Fruit fly (Drosophila melanogaster) whole organism, prepupa: ENCODE results near the gene Itgbn.

Experiments
- CG10631 ChIP-seq: fragments of 200-800 bp; sonication (Bioruptor generic); optimal IDR thresholded peaks from 2 replicates; lab custom pipeline; 2016; ENCODE audit warnings: missing biosample characterization, missing genetic modification characterization
- CG10669 ChIP-seq: fragments of 200-800 bp; sonication (Bioruptor generic); optimal IDR thresholded peaks from 3 replicates; lab custom pipeline; 2018; ENCODE audit warnings: missing biosample characterization, mild to moderate bottlenecking, missing genetic modification characterization, moderate library complexity
- CG11294 ChIP-seq: fragments of 200-800 bp; sonication (Bioruptor generic); IDR thresholded peaks from 2 replicates; pipeline ENCODE4 v1.3.6; 2022; ENCODE audit warnings: missing biosample characterization, missing genetic modification characterization
- CG11762 ChIP-seq: fragments of 200-800 bp; sonication (Bioruptor generic); optimal IDR thresholded peaks from 3 replicates; lab custom pipeline; 2016; ENCODE audit warnings: missing biosample characterization, missing genetic modification characterization; ENCODE audit not compliant: insufficient read depth
- CG11902 ChIP-seq: fragments of 200-800 bp; sonication (Bioruptor generic); optimal IDR thresholded peaks from 3 replicates; lab custom pipeline; 2016; ENCODE audit warnings: missing biosample characterization, missing genetic modification characterization
- CG15336 ChIP-seq: fragments of 200-800 bp; sonication (Bioruptor generic); IDR thresholded peaks from 2 replicates; pipeline ENCODE4 v1.3.6; 2022; ENCODE audit warnings: missing biosample characterization, missing genetic modification characterization
- CG3032 ChIP-seq: fragments of 200-800 bp; optimal IDR thresholded peaks from 2 replicates; lab custom pipeline; 2019; ENCODE audit warnings: missing biosample characterization, mild to moderate bottlenecking, missing genetic modification characterization, moderate library complexity
- CG31627 ChIP-seq: fragments of 200-800 bp; sonication (Bioruptor generic); optimal IDR thresholded peaks from 3 replicates; lab custom pipeline; 2016; ENCODE audit warnings: missing biosample characterization, missing genetic modification characterization
- CG34406 ChIP-seq: fragments of 200-800 bp; sonication (Bioruptor generic); optimal IDR thresholded peaks from 3 replicates; lab custom pipeline; 2016; ENCODE audit warnings: missing biosample characterization, missing genetic modification characterization
- CG3919 ChIP-seq: fragments of 200-800 bp; sonication (Bioruptor generic); optimal IDR thresholded peaks from 3 replicates; lab custom pipeline; 2016; ENCODE audit warnings: missing biosample characterization, missing genetic modification characterization
- CG6163 ChIP-seq: fragments of 200-800 bp; sonication (Bioruptor generic); IDR thresholded peaks from 3 replicates; pipeline ENCODE4 v1.3.6; 2022; ENCODE audit warnings: missing biosample characterization, missing genetic modification characterization
- CG6792 ChIP-seq: fragments of 200-800 bp; sonication (Bioruptor generic); optimal IDR thresholded peaks from 3 replicates; lab custom pipeline; 2016; ENCODE audit warnings: missing biosample characterization, missing genetic modification characterization
- CG6808 ChIP-seq: fragments of 200-800 bp; sonication (Bioruptor generic); optimal IDR thresholded peaks from 3 replicates; lab custom pipeline; 2017; ENCODE audit warnings: missing biosample characterization, missing genetic modification characterization, mild to moderate bottlenecking, moderate library complexity, missing genetic modification reagents
- CG6854 ChIP-seq: fragments of 200-800 bp; sonication (Bioruptor generic); optimal IDR thresholded peaks from 2 replicates; lab custom pipeline; 2017; ENCODE audit warnings: missing biosample characterization, mild to moderate bottlenecking, missing genetic modification characterization
- CG7368 ChIP-seq: fragments of 200-800 bp; sonication (Bioruptor generic); optimal IDR thresholded peaks from 3 replicates; lab custom pipeline; 2016; ENCODE audit warnings: missing biosample characterization, missing genetic modification characterization
- CG8319 ChIP-seq: fragments of 200-800 bp; sonication (Bioruptor generic); optimal IDR thresholded peaks from 3 replicates; lab custom pipeline; 2016; ENCODE audit warnings: missing biosample characterization, missing genetic modification characterization
- CG8632 ChIP-seq: fragments of 200-800 bp; sonication (Bioruptor generic); optimal IDR thresholded peaks from 3 replicates; lab custom pipeline; 2016; ENCODE audit warnings: missing biosample characterization, missing genetic modification characterization
- CG9139 ChIP-seq: fragments of 200-800 bp; sonication (Bioruptor generic); optimal IDR thresholded peaks from 3 replicates; lab custom pipeline; 2017; ENCODE audit warnings: missing biosample characterization, mild to moderate bottlenecking, missing genetic modification characterization
- Eip75B ChIP-seq: fragments of 200-800 bp; sonication (Bioruptor generic); optimal IDR thresholded peaks from 3 replicates; lab custom pipeline; 2016; ENCODE audit warnings: missing biosample characterization, missing genetic modification characterization
- Eip93F ChIP-seq: fragments of 200-800 bp; sonication (Bioruptor generic); optimal IDR thresholded peaks from 2 replicates; lab custom pipeline; 2016; ENCODE audit warnings: missing biosample characterization, mild to moderate bottlenecking, missing genetic modification characterization
- Hr38 ChIP-seq: sonication (Bioruptor generic); optimal IDR thresholded peaks from 2 replicates; lab custom pipeline; 2016; ENCODE audit warnings: missing biosample characterization, missing genetic modification characterization
- Hr4 ChIP-seq: fragments of 200-800 bp; sonication (Bioruptor generic); optimal IDR thresholded peaks from 3 replicates; lab custom pipeline; 2016; ENCODE audit warnings: missing biosample characterization, missing genetic modification characterization
- Lpt ChIP-seq: fragments of 200-800 bp; sonication (Bioruptor generic); optimal IDR thresholded peaks from 3 replicates; lab custom pipeline; 2016; ENCODE audit warnings: missing biosample characterization, missing genetic modification characterization
- Met ChIP-seq: fragments of 200-800 bp; sonication (Bioruptor generic); optimal IDR thresholded peaks from 3 replicates; lab custom pipeline; 2016; ENCODE audit warnings: missing biosample characterization, missing genetic modification characterization
- OdsH ChIP-seq: fragments of 200-800 bp; sonication (Bioruptor generic); optimal IDR thresholded peaks from 3 replicates; lab custom pipeline; 2016; ENCODE audit warnings: missing biosample characterization, missing genetic modification characterization
- Smox ChIP-seq: fragments of 200-800 bp; sonication (Bioruptor generic); optimal IDR thresholded peaks from 3 replicates; lab custom pipeline; 2016; ENCODE audit warnings: missing biosample characterization, missing genetic modification characterization
- Sox102F ChIP-seq: fragments of 200-800 bp; sonication (Bioruptor generic); optimal IDR thresholded peaks from 2 replicates; lab custom pipeline; 2016; ENCODE audit warnings: missing biosample characterization, mild to moderate bottlenecking, missing genetic modification characterization
- Sox14 ChIP-seq: fragments of 200-800 bp; sonication (Bioruptor generic); optimal IDR thresholded peaks from 3 replicates; lab custom pipeline; 2016; ENCODE audit warnings: missing biosample characterization, missing genetic modification characterization
- acj6 ChIP-seq: fragments of 200-800 bp; sonication (Bioruptor generic); optimal IDR thresholded peaks from 3 replicates; lab custom pipeline; 2016; ENCODE audit warnings: missing biosample characterization, missing genetic modification characterization
- dac ChIP-seq: fragments of 200-800 bp; sonication (Bioruptor generic); optimal IDR thresholded peaks from 2 replicates; lab custom pipeline; 2017; ENCODE audit warnings: missing biosample characterization, mild to moderate bottlenecking, missing genetic modification characterization
- dsx ChIP-seq: fragments of 200-800 bp; optimal IDR thresholded peaks from 3 replicates; lab custom pipeline; 2019; ENCODE audit warnings: missing biosample characterization, mild to moderate bottlenecking, missing genetic modification characterization, moderate library complexity; ENCODE audit not compliant: poor library complexity, severe bottlenecking
- eg ChIP-seq: fragments of 200-800 bp; sonication (Bioruptor generic); IDR thresholded peaks from 3 replicates; pipeline ENCODE4 v1.3.6; 2022; ENCODE audit warnings: missing biosample characterization, missing genetic modification characterization
- esn ChIP-seq: fragments of 200-800 bp; sonication (Bioruptor generic); optimal IDR thresholded peaks from 2 replicates; lab custom pipeline; 2016; ENCODE audit warnings: missing biosample characterization, mild to moderate bottlenecking, missing genetic modification characterization, moderate library complexity
- fd59A ChIP-seq: fragments of 200-800 bp; sonication (Bioruptor generic); optimal IDR thresholded peaks from 2 replicates; lab custom pipeline; 2017; ENCODE audit warnings: missing biosample characterization, mild to moderate bottlenecking, missing genetic modification characterization, missing genetic modification reagents
- fd85E ChIP-seq: fragments of 200-800 bp; sonication (Bioruptor generic); optimal IDR thresholded peaks from 3 replicates; lab custom pipeline; 2016; ENCODE audit warnings: missing biosample characterization, missing genetic modification characterization
- fkh ChIP-seq: fragments of 200-800 bp; sonication (Bioruptor generic); optimal IDR thresholded peaks from 3 replicates; lab custom pipeline; 2017; ENCODE audit warnings: missing biosample characterization, mild to moderate bottlenecking, missing genetic modification characterization, moderate library complexity
- lz ChIP-seq: fragments of 200-800 bp; sonication (Bioruptor generic); optimal IDR thresholded peaks from 3 replicates; lab custom pipeline; 2016; ENCODE audit warnings: missing biosample characterization, missing genetic modification characterization
- net ChIP-seq: fragments of 200-800 bp; sonication (Bioruptor generic); optimal IDR thresholded peaks from 3 replicates; lab custom pipeline; 2016; ENCODE audit warnings: missing biosample characterization, missing genetic modification characterization
- pdm3 ChIP-seq: fragments of 200-800 bp; sonication (Bioruptor generic); optimal IDR thresholded peaks from 3 replicates; lab custom pipeline; 2016; ENCODE audit warnings: missing biosample characterization, missing genetic modification characterization
- salr ChIP-seq, 2 experiments: fragments of 200-800 bp; sonication (Bioruptor generic); optimal IDR thresholded peaks; 3 replicates each; lab custom pipeline; 2016 to 2018; ENCODE audit warnings: missing biosample characterization in 2 of 2, missing genetic modification characterization in 2 of 2, mild to moderate bottlenecking in 1 of 2
- spab ChIP-seq: fragments of 200-800 bp; sonication (Bioruptor generic); optimal IDR thresholded peaks from 2 replicates; lab custom pipeline; 2017; ENCODE audit warnings: missing biosample characterization, mild to moderate bottlenecking, missing genetic modification characterization, missing genetic modification reagents
- ss ChIP-seq, 2 experiments: fragments of 200-800 bp; sonication (Bioruptor generic); optimal IDR thresholded peaks; 2 replicates in 1 of 2; 3 replicates in 1 of 2; lab custom pipeline; 2017 to 2018; ENCODE audit warnings: mild to moderate bottlenecking in 2 of 2, missing biosample characterization in 2 of 2, missing genetic modification characterization in 2 of 2, moderate library complexity in 1 of 2
- svp ChIP-seq: fragments of 200-800 bp; sonication (Bioruptor generic); peaks from one replicate; lab custom pipeline; 2016; ENCODE audit warnings: missing biosample characterization, missing genetic modification characterization
- topi ChIP-seq: fragments of 200-800 bp; sonication (Bioruptor generic); optimal IDR thresholded peaks from 3 replicates; lab custom pipeline; 2016; ENCODE audit warnings: missing biosample characterization, missing genetic modification characterization
- vri ChIP-seq: fragments of 200-800 bp; sonication (Bioruptor generic); optimal IDR thresholded peaks from 3 replicates; lab custom pipeline; 2016; ENCODE audit warnings: missing biosample characterization, mild to moderate bottlenecking, missing genetic modification characterization

The Itgbn gene

DNA sequence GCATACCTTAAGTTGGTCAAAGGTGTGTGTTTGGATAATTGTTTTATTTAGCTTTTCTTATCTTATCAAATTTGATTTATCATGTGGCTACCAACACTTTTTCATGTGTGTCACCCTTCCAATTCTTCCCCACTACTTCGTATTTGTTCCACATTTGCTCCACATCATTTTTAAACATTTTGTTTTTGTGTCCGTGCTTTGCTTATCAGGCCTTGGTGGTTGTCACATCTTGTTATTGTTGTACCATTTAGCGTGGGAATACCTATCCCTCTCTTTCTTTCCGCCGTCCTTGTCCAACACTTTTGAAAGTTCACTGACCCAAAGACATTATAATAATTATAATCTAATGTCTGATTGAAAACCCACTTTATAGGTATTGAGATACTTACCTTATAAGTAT is 790 bp downstream of the Itgbn start:
- TF ChIP-seq fkh (GFP tag; lab: Kevin White, UChicago) (no peak), fd59A (no peak), eg (GFP tag; lab: Robert Waterston, UW) (no peak), esn (no peak), Sox14 (GFP tag; lab: Kevin White, UChicago) (no peak), vri (peak; percentile 40), Eip75B (GFP tag; lab: Kevin White, UChicago) (no peak), Eip93F (GFP tag; lab: Kevin White, UChicago) (no peak), CG7368 (no peak)

DNA sequence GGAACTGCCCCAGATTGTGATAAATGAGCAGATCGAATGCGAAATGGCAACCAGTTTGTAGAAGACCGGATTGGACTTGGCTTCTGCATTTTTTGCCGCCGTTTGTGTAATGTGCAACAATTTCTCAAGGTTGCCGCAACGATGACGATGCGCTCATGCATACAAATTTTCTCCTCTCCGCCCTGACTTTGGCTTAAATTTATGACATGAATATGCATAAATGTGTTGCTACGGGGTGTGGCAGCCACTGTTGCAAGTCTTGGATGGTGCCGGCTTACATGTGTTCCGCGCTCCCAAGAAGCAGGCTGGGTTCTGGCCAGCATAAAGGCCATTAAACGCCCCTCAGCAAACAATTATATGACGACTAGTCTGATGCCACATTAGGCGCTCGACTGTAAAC is 8.8 kb downstream of the Itgbn start:
- TF ChIP-seq salr (GFP tag; optimal IDR thresholded peaks at IDR 0.05; lab: Kevin White, UChicago), result peak in 1 of 2 experiments; percentile 53
- TF ChIP-seq Sox14 (GFP tag; lab: Kevin White, UChicago), result no peak
- TF ChIP-seq dsx (GFP tag; lab: Kevin White, UChicago), result peak; percentile 67
- TF ChIP-seq ss (GFP tag; optimal IDR thresholded peaks at IDR 0.05; lab: Kevin White, UChicago), result peak in 1 of 2 experiments; percentile 63

DNA sequence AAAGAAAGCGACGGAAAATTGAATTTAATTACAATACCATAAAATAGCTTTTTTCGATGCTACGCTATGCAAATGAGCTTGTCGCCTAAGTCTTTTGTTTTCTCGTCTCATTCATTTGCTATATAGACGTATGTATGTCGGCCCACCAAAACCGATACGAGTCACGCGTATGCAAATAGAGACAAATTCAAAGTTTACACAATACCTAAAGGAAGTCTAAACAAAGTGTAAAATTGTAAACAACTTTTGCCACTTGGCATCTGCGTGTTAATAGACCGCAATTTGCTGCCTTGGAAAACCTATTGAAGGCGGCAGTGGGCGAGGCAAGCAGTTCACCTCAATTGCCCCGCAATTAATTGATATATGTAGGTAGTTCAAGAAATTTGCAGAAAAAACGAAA is 9.8 kb downstream of the Itgbn start:
- no peak for TF ChIP-seq Hr4
- TF ChIP-seq pdm3 (GFP tag; lab: Kevin White, UChicago), result no peak
- TF ChIP-seq Met (GFP tag; lab: Kevin White, UChicago), result no peak
- peak; percentile 33 for TF ChIP-seq fkh (GFP tag; lab: Kevin White, UChicago)
- no peak for TF ChIP-seq CG11294 (GFP tag; lab: Robert Waterston, UW)
- no peak for TF ChIP-seq lz (GFP tag; lab: Kevin White, UChicago)
- TF ChIP-seq Sox102F (GFP tag; lab: Kevin White, UChicago), result no peak
- no peak for TF ChIP-seq eg (GFP tag; lab: Robert Waterston, UW)
- no peak for TF ChIP-seq CG10669 (GFP tag; lab: Kevin White, UChicago)

DNA sequence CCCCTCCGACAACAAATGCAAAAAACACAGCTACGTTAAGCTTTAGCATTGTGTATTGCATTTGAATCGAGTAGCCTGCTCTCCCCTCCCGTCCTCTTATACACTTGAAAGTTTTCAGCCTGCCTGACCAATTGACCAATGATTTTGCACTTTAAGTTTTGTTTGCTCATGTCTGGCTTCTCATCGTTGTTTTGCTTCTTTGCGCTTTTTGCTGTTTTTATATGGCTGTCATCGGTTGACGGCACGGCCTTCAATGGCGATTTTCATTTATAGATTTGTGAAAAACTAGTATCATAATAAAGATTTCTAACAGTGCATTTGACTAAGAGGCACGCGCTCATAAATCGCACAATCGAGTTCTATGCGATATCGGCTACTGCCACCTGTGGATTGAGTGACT is 13.1 kb downstream of the Itgbn start:
- no peak for TF ChIP-seq OdsH
- TF ChIP-seq CG6792 (GFP tag; lab: Kevin White, UChicago), result no peak
- no peak for TF ChIP-seq fd85E (GFP tag; lab: Kevin White, UChicago)
- TF ChIP-seq pdm3 (GFP tag; lab: Kevin White, UChicago), result peak; percentile 16
- no peak for TF ChIP-seq acj6
- TF ChIP-seq CG6854 (GFP tag; lab: Kevin White, UChicago), result no peak
- TF ChIP-seq salr (GFP tag; optimal IDR thresholded peaks at IDR 0.05; lab: Kevin White, UChicago), result no peak
- TF ChIP-seq topi (GFP tag; lab: Kevin White, UChicago), result no peak
- TF ChIP-seq Lpt, result peak; percentile 19
- no peak for TF ChIP-seq CG31627 (GFP tag; lab: Kevin White, UChicago)
- no peak for TF ChIP-seq CG3032 (tag; lab: Kevin White, UChicago)
- TF ChIP-seq CG10669 (GFP tag; lab: Kevin White, UChicago), result no peak
- TF ChIP-seq spab (GFP tag; lab: Kevin White, UChicago), result no peak
- TF ChIP-seq Hr4, result peak; percentile 47
- no peak for TF ChIP-seq esn
- no peak for TF ChIP-seq Eip75B (GFP tag; lab: Kevin White, UChicago)
- TF ChIP-seq svp (GFP tag; lab: Kevin White, UChicago), result peak; percentile 19
- TF ChIP-seq CG11902 (GFP tag; lab: Kevin White, UChicago), result no peak
- peak; percentile 78 for TF ChIP-seq eg (GFP tag; lab: Robert Waterston, UW)
- no peak for TF ChIP-seq fd59A
- no peak for TF ChIP-seq Hr38
- TF ChIP-seq CG8632 (GFP tag; lab: Kevin White, UChicago), result no peak
- no peak for TF ChIP-seq lz (GFP tag; lab: Kevin White, UChicago)
- peak; percentile 28; the same call in 1 of the 2 replicates for TF ChIP-seq CG15336 (GFP tag; lab: Robert Waterston, UW)
- TF ChIP-seq CG9139 (GFP tag; lab: Kevin White, UChicago), result no peak
- TF ChIP-seq CG34406, result no peak
- no peak for TF ChIP-seq CG10631
- peak; percentile 2 for TF ChIP-seq CG3919
- no peak for TF ChIP-seq net (GFP tag; lab: Kevin White, UChicago)
- no peak for TF ChIP-seq CG6808
- TF ChIP-seq Smox (GFP tag; lab: Kevin White, UChicago), result no peak
- TF ChIP-seq CG11762, result no peak
- peak; percentile 3 for TF ChIP-seq dac (GFP tag; lab: Kevin White, UChicago)
- TF ChIP-seq CG6163 (GFP tag; lab: Robert Waterston, UW), result no peak
- no peak for TF ChIP-seq CG8319
